Fruit fly (Drosophila melanogaster): ENCODE data around the gene cyc.

Gene cyc

DNA sequence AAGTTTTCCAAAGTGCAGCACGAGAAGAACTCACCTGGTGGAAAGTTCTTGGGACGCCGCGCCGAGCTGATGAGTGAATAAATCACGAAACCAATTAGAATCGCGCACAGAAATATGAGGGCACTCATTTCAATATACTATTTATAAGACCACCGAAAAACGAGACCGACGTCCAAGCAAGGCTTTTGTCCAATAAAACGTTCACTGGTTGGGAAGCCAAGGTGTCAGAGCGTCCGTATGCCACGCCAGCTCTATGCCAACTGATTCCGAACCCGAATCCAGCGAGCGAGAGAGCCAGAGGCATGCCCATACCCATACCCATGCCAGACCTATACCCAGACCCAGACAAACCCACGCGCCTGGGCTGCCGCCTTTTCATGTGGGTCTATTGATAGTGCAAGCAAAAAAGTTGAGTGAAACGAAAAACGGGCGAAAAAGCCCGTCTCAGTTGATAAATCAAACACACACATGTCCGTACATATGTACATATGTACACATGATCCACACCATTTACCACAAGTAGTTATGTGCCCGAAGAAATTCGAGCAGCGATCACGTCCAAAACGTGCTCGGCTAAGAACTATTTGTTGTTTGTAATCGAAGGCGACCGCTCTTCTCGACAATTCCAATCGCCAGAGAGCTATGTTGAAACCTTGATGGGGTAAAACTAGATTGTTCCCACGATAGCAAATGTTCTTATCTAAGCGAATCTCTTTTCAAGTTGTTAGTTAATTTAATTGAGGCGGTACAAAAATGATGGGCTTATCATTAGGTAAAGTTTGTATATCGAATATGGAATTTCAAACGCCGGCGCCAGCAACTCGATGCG lies 2.4 kb downstream of the cyc start, which contains the start of gene Cyp305a1 (continued):
- TF ChIP-seq Med (GFP tag): peak; percentile 79
- TF ChIP-seq Dp (GFP tag; optimal IDR thresholded peaks at IDR 0.05): no peak
- no peak for TF ChIP-seq Xbp1 (GFP tag; optimal IDR thresholded peaks at IDR 0.05)
- TF ChIP-seq nerfin-1 (tag; optimal IDR thresholded peaks at IDR 0.05): no peak
- TF ChIP-seq CG7745 (tag; optimal IDR thresholded peaks at IDR 0.05): no peak
- no peak for TF ChIP-seq grau (tag; optimal IDR thresholded peaks at IDR 0.05)
- no peak for TF ChIP-seq CG7372 (GFP tag; IDR thresholded peaks at IDR 0.05)
- TF ChIP-seq CG15696 (tag; optimal IDR thresholded peaks at IDR 0.05): peak; percentile 23
- no peak for TF ChIP-seq fd102C (GFP tag; optimal IDR thresholded peaks at IDR 0.05)
- 0 out of 3 replicates have a peak, but pooled peaks have one; percentile 44 for TF ChIP-seq Dbx (GFP tag; IDR thresholded peaks at IDR 0.05)
- TF ChIP-seq Side (GFP tag; optimal IDR thresholded peaks at IDR 0.05): no peak
- TF ChIP-seq CG34224 (GFP tag; IDR thresholded peaks at IDR 0.05; ENCODE audit: partially characterized antibody): no peak
- peak; percentile 68 for TF ChIP-seq exex (tag; optimal IDR thresholded peaks at IDR 0.05)
- TF ChIP-seq Elba2 (GFP tag; optimal IDR thresholded peaks at IDR 0.05): no peak
- TF ChIP-seq CHES-1-like (GFP tag; optimal IDR thresholded peaks at IDR 0.05): no peak
- 0 out of 3 replicates have a peak, but pooled peaks have one; percentile 13 for TF ChIP-seq hb (GFP tag; IDR thresholded peaks at IDR 0.05; ENCODE audit: partially characterized antibody)
- peak; percentile 57 for TF ChIP-seq CG7987 (GFP tag; optimal IDR thresholded peaks at IDR 0.05)
- TF ChIP-seq Mes4 (GFP tag; optimal IDR thresholded peaks at IDR 0.05): no peak
- TF ChIP-seq Spps (tag; optimal IDR thresholded peaks at IDR 0.05): no peak
- no peak for TF ChIP-seq ssp (GFP tag; IDR thresholded peaks at IDR 0.05)
- TF ChIP-seq CG32532 (GFP tag; IDR thresholded peaks at IDR 0.05): peak; percentile 10; the same call in 1 of the 2 replicates
- TF ChIP-seq CG1602 (GFP tag; optimal IDR thresholded peaks at IDR 0.05): no peak
- TF ChIP-seq vvl (GFP tag; IDR thresholded peaks at IDR 0.05): no peak
- TF ChIP-seq dm (GFP tag; optimal IDR thresholded peaks at IDR 0.05): no peak
- no peak for TF ChIP-seq CG4360 (GFP tag; IDR thresholded peaks at IDR 0.05)
- no peak for TF ChIP-seq CG17359 (tag; optimal IDR thresholded peaks at IDR 0.05)
- no peak for TF ChIP-seq CG34422 (GFP tag; IDR thresholded peaks at IDR 0.05)
- no peak for TF ChIP-seq ATbp (GFP tag; optimal IDR thresholded peaks at IDR 0.05)
- no peak for TF ChIP-seq Myb (GFP tag; optimal IDR thresholded peaks at IDR 0.05)
- peak; percentile 20 for TF ChIP-seq CG6765 (GFP tag; optimal IDR thresholded peaks at IDR 0.05)
- no peak for TF ChIP-seq Hey (tag; optimal IDR thresholded peaks at IDR 0.05)
- no peak for TF ChIP-seq Sry-β (GFP tag; optimal IDR thresholded peaks at IDR 0.05)
- no peak for TF ChIP-seq seq (GFP tag; IDR thresholded peaks at IDR 0.05)
- no peak for TF ChIP-seq tup (GFP tag; optimal IDR thresholded peaks at IDR 0.05)
- no peak for TF ChIP-seq nom (GFP tag; optimal IDR thresholded peaks at IDR 0.05)
- no peak for TF ChIP-seq CG11696 (GFP tag; IDR thresholded peaks at IDR 0.05)
- no peak for TF ChIP-seq CG7271 (tag; optimal IDR thresholded peaks at IDR 0.05)
- TF ChIP-seq CG9876 (GFP tag; optimal IDR thresholded peaks at IDR 0.05): no peak
- TF ChIP-seq wek (GFP tag; optimal IDR thresholded peaks at IDR 0.05): no peak
- TF ChIP-seq unc-4 (GFP tag; IDR thresholded peaks at IDR 0.05; ENCODE audit: partially characterized antibody): no peak
- TF ChIP-seq dimm (GFP tag; IDR thresholded peaks at IDR 0.05): no peak
- peak; percentile 65; the same call in 2 of the 3 replicates for TF ChIP-seq sr (GFP tag; IDR thresholded peaks at IDR 0.05)
- TF ChIP-seq pho (GFP tag; optimal IDR thresholded peaks at IDR 0.05): no peak
- peak; percentile 6 for TF ChIP-seq Fer2 (tag; optimal IDR thresholded peaks at IDR 0.05)
- no peak for TF ChIP-seq toy (GFP tag; IDR thresholded peaks at IDR 0.05)
- no peak for TF ChIP-seq CG30020 (tag; optimal IDR thresholded peaks at IDR 0.05)
- no peak for TF ChIP-seq Chrac-16 (GFP tag; optimal IDR thresholded peaks at IDR 0.05)
- no peak for TF ChIP-seq esg (GFP tag; conservative IDR thresholded peaks at IDR 0.05)
- TF ChIP-seq CG9797 (GFP tag; optimal IDR thresholded peaks at IDR 0.05): no peak
